Fruit fly (Drosophila melanogaster) whole organism, embryonic: ENCODE data around the gene CG10286.

Experiments
- Adf1 ChIP-seq: fragments of 200-800 bp; sonication (Bioruptor generic); IDR thresholded peaks from 2 replicates; pipeline ENCODE4 v1.3.6; 2022; ENCODE audit warnings: missing biosample characterization, missing genetic modification characterization
- Antp ChIP-seq: fragments of 200-800 bp; sonication (Bioruptor generic); optimal IDR thresholded peaks from 3 replicates; lab custom pipeline; 2016; ENCODE audit warnings: missing biosample characterization, missing genetic modification characterization
- CG10959 ChIP-seq: fragments of 200-800 bp; sonication (Bioruptor generic); IDR thresholded peaks from 2 replicates; pipeline ENCODE4 v1.3.6; 2022; ENCODE audit warnings: missing biosample characterization, missing genetic modification characterization
- CG11398 ChIP-seq: fragments of 200-800 bp; sonication (Bioruptor generic); optimal IDR thresholded peaks from 2 replicates; lab custom pipeline; 2016; ENCODE audit warnings: missing biosample characterization, missing genetic modification characterization
- CG12104 ChIP-seq: fragments of 200-800 bp; sonication (Bioruptor generic); optimal IDR thresholded peaks from 3 replicates; lab custom pipeline; 2016; ENCODE audit warnings: missing biosample characterization, missing genetic modification characterization
- CG14860 ChIP-seq: fragments of 200-800 bp; sonication (Bioruptor generic); IDR thresholded peaks from 3 replicates; pipeline ENCODE4 v1.3.6; 2022; ENCODE audit warnings: missing biosample characterization, missing genetic modification characterization; ENCODE audit not compliant: partially characterized antibody
- CG1603 ChIP-seq: fragments of 200-800 bp; sonication (Bioruptor generic); optimal IDR thresholded peaks from 2 replicates; lab custom pipeline; 2019; ENCODE audit warnings: missing biosample characterization, mild to moderate bottlenecking, missing genetic modification characterization, moderate library complexity
- CG16813 ChIP-seq: fragments of 200-800 bp; sonication (Bioruptor generic); IDR thresholded peaks from 3 replicates; pipeline ENCODE4 v1.3.6; 2022; ENCODE audit warnings: missing biosample characterization, missing genetic modification characterization; ENCODE audit not compliant: partially characterized antibody
- CG17186 ChIP-seq: fragments of 200-800 bp; sonication (Bioruptor generic); optimal IDR thresholded peaks from 3 replicates; lab custom pipeline; 2017; ENCODE audit warnings: missing biosample characterization, missing genetic modification reagents, missing genetic modification characterization
- CG2116 ChIP-seq: fragments of 200-800 bp; sonication (Bioruptor generic); optimal IDR thresholded peaks from 3 replicates; lab custom pipeline; 2018; ENCODE audit warnings: missing biosample characterization, mild to moderate bottlenecking, missing genetic modification characterization
- CG2202 ChIP-seq: fragments of 200-800 bp; sonication (Bioruptor generic); optimal IDR thresholded peaks from 2 replicates; lab custom pipeline; 2018; ENCODE audit warnings: missing biosample characterization, mild to moderate bottlenecking, missing genetic modification characterization
- CG34422 ChIP-seq: fragments of 200-800 bp; sonication (Bioruptor generic); IDR thresholded peaks from 3 replicates; pipeline ENCODE4 v1.3.6; 2022; ENCODE audit warnings: missing biosample characterization, missing genetic modification characterization
- CG3726 ChIP-seq: fragments of 200-800 bp; sonication (Bioruptor generic); IDR thresholded peaks from 3 replicates; pipeline ENCODE4, ENCODE4 v1.3.6; 2022; ENCODE audit warnings: missing biosample characterization, missing genetic modification characterization
- CG4424 ChIP-seq: fragments of 200-800 bp; sonication (Bioruptor generic); optimal IDR thresholded peaks from 3 replicates; lab custom pipeline; 2016; ENCODE audit warnings: missing biosample characterization, missing genetic modification characterization
- CG4854 ChIP-seq: fragments of 200-800 bp; sonication (Bioruptor generic); optimal IDR thresholded peaks from 2 replicates; lab custom pipeline; 2016; ENCODE audit warnings: missing biosample characterization, missing genetic modification characterization, inconsistent platforms
- CG6689 ChIP-seq: fragments of 200-800 bp; sonication (Bioruptor generic); IDR thresholded peaks from 2 replicates; pipeline ENCODE4 v1.3.6; 2022; ENCODE audit warnings: missing biosample characterization, missing genetic modification characterization
- CG9215 ChIP-seq: fragments of 200-800 bp; sonication (Bioruptor generic); IDR thresholded peaks from 2 replicates; pipeline ENCODE4 v1.3.6; 2022; ENCODE audit warnings: missing biosample characterization, missing genetic modification characterization
- CG9797 ChIP-seq: fragments of 200-800 bp; sonication (Bioruptor generic); optimal IDR thresholded peaks from 3 replicates; lab custom pipeline; 2018; ENCODE audit warnings: missing biosample characterization, mild to moderate bottlenecking, missing genetic modification characterization
- CTCF ChIP-seq: fragments of 200-800 bp; sonication (Bioruptor generic); optimal IDR thresholded peaks from 2 replicates; lab custom pipeline; 2017; ENCODE audit warnings: missing biosample characterization, mild to moderate bottlenecking, missing genetic modification characterization, moderate library complexity
- Dbx ChIP-seq: fragments of 200-800 bp; sonication (Bioruptor generic); IDR thresholded peaks from 3 replicates; pipeline ENCODE4 v1.3.6; 2022; ENCODE audit warnings: missing biosample characterization, missing genetic modification characterization
- Dip2 ChIP-seq: fragments of 200-800 bp; sonication (Bioruptor generic); IDR thresholded peaks from 2 replicates; pipeline ENCODE4 v1.3.6; 2022; ENCODE audit warnings: missing biosample characterization, missing genetic modification characterization
- Ets97D ChIP-seq: fragments of 200-800 bp; sonication (Bioruptor generic); optimal IDR thresholded peaks from 3 replicates; lab custom pipeline; 2016; ENCODE audit warnings: missing biosample characterization, missing genetic modification characterization
- HLHmδ ChIP-seq: fragments of 200-800 bp; sonication (Bioruptor generic); optimal IDR thresholded peaks from 2 replicates; lab custom pipeline; 2018; ENCODE audit warnings: missing biosample characterization, mild to moderate bottlenecking, missing genetic modification characterization, moderate library complexity
- Mad ChIP-seq: fragments of 200-800 bp; sonication (Bioruptor generic); optimal IDR thresholded peaks from 2 replicates; lab custom pipeline; 2016; ENCODE audit warnings: missing biosample characterization, missing genetic modification characterization
- Mes4 ChIP-seq: fragments of 200-800 bp; sonication (Bioruptor generic); optimal IDR thresholded peaks from 2 replicates; lab custom pipeline; 2016; ENCODE audit warnings: missing biosample characterization, missing genetic modification characterization
- Oaz ChIP-seq: fragments of 200-800 bp; sonication (Bioruptor generic); IDR thresholded peaks from 2 replicates; pipeline ENCODE4 v1.3.6; 2022; ENCODE audit warnings: missing biosample characterization, missing genetic modification characterization
- Optix ChIP-seq: fragments of 200-800 bp; sonication (Bioruptor generic); IDR thresholded peaks from 3 replicates; pipeline ENCODE4 v1.3.6; 2022; ENCODE audit warnings: missing biosample characterization, missing genetic modification characterization
- Poxn ChIP-seq: fragments of 200-800 bp; sonication (Bioruptor generic); IDR thresholded peaks from 2 replicates; pipeline ENCODE4 v1.3.6; 2022; ENCODE audit warnings: missing biosample characterization, missing genetic modification characterization
- Sin3A ChIP-seq: fragments of >200 bp; optimal IDR thresholded peaks from 2 replicates; lab custom pipeline; 2018
- Sry-δ ChIP-seq: fragments of 200-800 bp; sonication (Bioruptor generic); optimal IDR thresholded peaks from 2 replicates; lab custom pipeline; 2016; ENCODE audit warnings: missing biosample characterization, missing genetic modification characterization
- chinmo ChIP-seq: fragments of 200-800 bp; sonication (Bioruptor generic); IDR thresholded peaks from 4 replicates; pipeline ENCODE4 v1.3.6; 2022; ENCODE audit warnings: missing biosample characterization, missing genetic modification characterization; ENCODE audit not compliant: partially characterized antibody
- cwo ChIP-seq: fragments of 200-800 bp; sonication (Bioruptor generic); optimal IDR thresholded peaks from 3 replicates; lab custom pipeline; 2017; ENCODE audit warnings: missing biosample characterization, missing genetic modification characterization, mild to moderate bottlenecking, moderate library complexity, missing genetic modification reagents
- dimm ChIP-seq: fragments of 200-800 bp; sonication (Bioruptor generic); IDR thresholded peaks from 2 replicates; pipeline ENCODE4 v1.3.6; 2022; ENCODE audit warnings: missing biosample characterization, missing genetic modification characterization
- grn ChIP-seq: fragments of 200-800 bp; sonication (Bioruptor generic); optimal IDR thresholded peaks from 3 replicates; lab custom pipeline; 2017; ENCODE audit warnings: missing biosample characterization, missing genetic modification characterization
- klu ChIP-seq: fragments of 200-800 bp; sonication (Bioruptor generic); IDR thresholded peaks from 2 replicates; pipeline ENCODE4 v1.3.6; 2022; ENCODE audit warnings: missing biosample characterization, missing genetic modification characterization
- lmd ChIP-seq: fragments of 200-800 bp; sonication (Bioruptor generic); IDR thresholded peaks from 2 replicates; pipeline ENCODE4 v1.3.6; 2022; ENCODE audit warnings: missing biosample characterization, missing genetic modification characterization
- lola ChIP-seq, 3 experiments: fragments of >200 bp in 2 of 3; fragments of 200-800 bp in 1 of 3; sonication (Bioruptor generic) in 1 of 3; optimal IDR thresholded peaks; 2 replicates each; lab custom pipeline; 2017 to 2019; ENCODE audit warnings: missing biosample characterization in 3 of 3, missing genetic modification characterization in 3 of 3, mild to moderate bottlenecking in 1 of 3, moderate library complexity in 1 of 3
- lov ChIP-seq, 2 experiments: fragments of 200-800 bp in 1 of 2; fragments of >200 bp in 1 of 2; sonication (Bioruptor generic) in 1 of 2; IDR thresholded peaks in 1 of 2; optimal IDR thresholded peaks in 1 of 2; 2 replicates in 1 of 2; 3 replicates in 1 of 2; pipeline versions ENCODE4 v1.3.6 to Lab custom; 2017 to 2022; ENCODE audit warnings: missing biosample characterization in 1 of 2, missing genetic modification characterization in 1 of 2
- peb ChIP-seq: fragments of 200-800 bp; sonication (Bioruptor generic); IDR thresholded peaks from 2 replicates; pipeline ENCODE4 v1.3.6; 2022; ENCODE audit warnings: missing biosample characterization, missing genetic modification characterization
- sc ChIP-seq, 3 experiments: fragments of >200 bp in 2 of 3; fragments of 200-800 bp in 1 of 3; sonication (Bioruptor generic) in 1 of 3; optimal IDR thresholded peaks; 2 replicates in 2 of 3; 3 replicates in 1 of 3; lab custom pipeline; 2017; ENCODE audit warnings: mild to moderate bottlenecking in 1 of 3, missing biosample characterization in 1 of 3, missing genetic modification characterization in 1 of 3, missing genetic modification reagents in 1 of 3
- sima ChIP-seq: fragments of 200-800 bp; sonication (Bioruptor generic); optimal IDR thresholded peaks from 2 replicates; lab custom pipeline; 2016; ENCODE audit warnings: missing biosample characterization, missing genetic modification characterization
- sisA ChIP-seq: fragments of 200-800 bp; sonication (Bioruptor generic); IDR thresholded peaks from 2 replicates; pipeline ENCODE4 v1.3.6; 2022; ENCODE audit warnings: missing biosample characterization, missing genetic modification characterization
- slp2 ChIP-seq: fragments of 200-800 bp; sonication (Bioruptor generic); optimal IDR thresholded peaks from 2 replicates; lab custom pipeline; 2016; ENCODE audit warnings: missing biosample characterization, missing genetic modification characterization
- tgo ChIP-seq: fragments of 200-800 bp; sonication (Bioruptor generic); IDR thresholded peaks from 3 replicates; pipeline ENCODE4 v1.3.6; 2022; ENCODE audit warnings: missing biosample characterization, missing genetic modification characterization
- tin ChIP-seq: fragments of 200-800 bp; sonication (Bioruptor generic); optimal IDR thresholded peaks from 3 replicates; lab custom pipeline; 2016; ENCODE audit warnings: missing biosample characterization, missing genetic modification characterization
- toy ChIP-seq: fragments of 200-800 bp; sonication (Bioruptor generic); IDR thresholded peaks from 2 replicates; pipeline ENCODE4 v1.3.6; 2022; ENCODE audit warnings: missing biosample characterization, missing genetic modification characterization
- tup ChIP-seq: fragments of 200-800 bp; sonication (Bioruptor generic); optimal IDR thresholded peaks from 2 replicates; lab custom pipeline; 2016; ENCODE audit warnings: missing biosample characterization, mild to moderate bottlenecking, missing genetic modification characterization, moderate library complexity
- wor ChIP-seq: fragments of 200-800 bp; sonication (Bioruptor generic); IDR thresholded peaks from 2 replicates; pipeline ENCODE4 v1.3.6; 2022; ENCODE audit warnings: missing biosample characterization, missing genetic modification characterization
- yki ChIP-seq: fragments of >200 bp; optimal IDR thresholded peaks from 3 replicates; lab custom pipeline; 2018
- zfh2 ChIP-seq: fragments of 200-800 bp; sonication (Bioruptor generic); optimal IDR thresholded peaks from 2 replicates; lab custom pipeline; 2016; ENCODE audit warnings: missing biosample characterization, missing genetic modification characterization

Gene CG10286

DNA sequence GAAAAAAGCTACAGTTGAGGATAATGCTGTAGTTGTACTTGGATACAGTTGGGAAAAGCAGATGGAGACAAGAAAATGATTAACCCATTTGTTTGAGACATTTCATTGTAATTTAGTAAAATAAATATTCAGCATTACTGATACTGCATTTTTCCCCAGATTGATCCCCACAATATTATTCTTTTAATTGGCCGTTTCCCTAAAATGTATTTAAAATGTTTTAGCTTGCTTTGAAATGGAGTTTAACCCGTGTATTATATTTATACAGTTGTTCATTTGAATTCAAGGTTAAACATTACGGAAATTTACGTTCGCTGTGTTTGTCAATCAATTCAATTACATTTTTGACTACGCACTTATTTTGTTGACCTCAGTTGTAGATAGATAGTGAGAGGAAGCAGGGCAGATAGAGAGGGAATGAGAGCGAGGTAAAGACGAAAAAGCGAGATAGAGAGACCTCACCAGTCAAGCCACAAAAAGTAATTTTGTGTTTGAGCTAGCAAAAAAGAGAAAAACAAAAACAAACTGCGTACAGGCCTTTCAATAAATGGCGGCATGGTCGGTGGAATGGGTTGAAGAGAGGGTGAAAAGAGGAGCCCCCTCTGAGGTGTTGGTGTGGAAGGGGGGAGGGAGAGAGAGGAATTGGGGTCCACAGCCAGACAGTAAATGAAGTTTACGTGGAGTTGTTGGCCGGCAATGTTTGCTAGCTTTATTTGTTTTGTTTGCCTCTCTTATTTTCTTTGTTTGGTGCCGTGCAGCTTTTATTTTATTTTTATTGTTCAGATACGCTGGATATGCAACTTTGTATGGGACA is 41.9 kb downstream of the CG10286 start (continued):
- TF ChIP-seq tup (GFP tag; lab: Kevin White, UChicago) (no peak), Sry-δ (GFP tag; lab: Kevin White, UChicago) (peak; percentile 30), CG17186 (GFP tag; lab: Kevin White, UChicago) (peak; percentile 47), lola (GFP tag; optimal IDR thresholded peaks at IDR 0.05; lab: Kevin White, UChicago) (peak in 1 of 3 experiments; percentile 90), grn (peak; percentile 42), peb (GFP tag; lab: Robert Waterston, UW) (peak; percentile 14; the same call in 1 of the 2 replicates), CG1603 (tag; lab: Kevin White, UChicago) (peak; percentile 80), CG4424 (GFP tag; lab: Kevin White, UChicago) (peak; percentile 89), CG2202 (tag; lab: Kevin White, UChicago) (peak; percentile 65), Poxn (GFP tag; lab: Robert Waterston, UW) (no peak), CG34422 (peak; percentile 53; the same call in 2 of the 3 replicates), toy (GFP tag; lab: Robert Waterston, UW) (no peak), tgo (GFP tag; lab: Robert Waterston, UW) (peak; percentile 75), sc (optimal IDR thresholded peaks at IDR 0.05; lab: Kevin White, UChicago) (no peak), sc (GFP tag; optimal IDR thresholded peaks at IDR 0.05; lab: Kevin White, UChicago) (peak; percentile 81), wor (GFP tag; lab: Robert Waterston, UW) (peak; percentile 71), sisA (peak; percentile 73), Mad (GFP tag; lab: Kevin White, UChicago) (peak; percentile 70), Dbx (GFP tag; lab: Robert Waterston, UW) (peak; percentile 64; the same call in 1 of the 3 replicates), CG16813 (GFP tag; lab: Robert Waterston, UW) (no peak), CG3726 (GFP tag; lab: Robert Waterston, UW) (0 out of 3 replicates have a peak, but pooled peaks have one; percentile 74), slp2 (GFP tag; lab: Kevin White, UChicago) (peak; percentile 53), Sin3A (lab: Kevin White, UChicago) (no peak), Ets97D (GFP tag; lab: Kevin White, UChicago) (peak; percentile 27), klu (GFP tag; lab: Robert Waterston, UW) (peak; percentile 66), HLHmδ (GFP tag; lab: Kevin White, UChicago) (no peak), CG9215 (peak; percentile 78), Oaz (GFP tag; lab: Robert Waterston, UW) (no peak), sima (GFP tag; lab: Kevin White, UChicago) (peak; percentile 55), CG2116 (peak; percentile 56), CG4854 (GFP tag; lab: Kevin White, UChicago) (peak; percentile 84), CG11398 (peak; percentile 78), zfh2 (peak; percentile 82), Mes4 (GFP tag; lab: Kevin White, UChicago) (peak; percentile 72), CTCF (GFP tag; lab: Kevin White, UChicago) (peak; percentile 54), lov (optimal IDR thresholded peaks at IDR 0.05; lab: Kevin White, UChicago) (no peak), lov (GFP tag; IDR thresholded peaks at IDR 0.05; lab: Robert Waterston, UW) (0 out of 3 replicates have a peak, but pooled peaks have one; percentile 13), chinmo (peak; percentile 75; the same call in 2 of the 4 replicates), CG10959 (GFP tag; lab: Robert Waterston, UW) (no peak), CG12104 (GFP tag; lab: Kevin White, UChicago) (peak; percentile 92), tin (GFP tag; lab: Kevin White, UChicago) (peak; percentile 79), Dip2 (no peak), Optix (GFP tag; lab: Robert Waterston, UW) (0 out of 3 replicates have a peak, but pooled peaks have one; percentile 38), cwo (GFP tag; lab: Kevin White, UChicago) (peak; percentile 88), dimm (GFP tag; lab: Robert Waterston, UW) (no peak), CG6689 (GFP tag; lab: Robert Waterston, UW) (peak; percentile 78), Antp (GFP tag; lab: Kevin White, UChicago) (peak; percentile 84), CG14860 (GFP tag; lab: Robert Waterston, UW) (no peak), lmd (GFP tag; lab: Robert Waterston, UW) (peak; percentile 80), CG9797 (GFP tag; lab: Kevin White, UChicago) (no peak), Adf1 (peak; percentile 48), yki (lab: Kevin White, UChicago) (peak; percentile 41)
